Fruit fly (Drosophila melanogaster): ENCODE data around the gene Surf4.

The Surf4 gene

DNA sequence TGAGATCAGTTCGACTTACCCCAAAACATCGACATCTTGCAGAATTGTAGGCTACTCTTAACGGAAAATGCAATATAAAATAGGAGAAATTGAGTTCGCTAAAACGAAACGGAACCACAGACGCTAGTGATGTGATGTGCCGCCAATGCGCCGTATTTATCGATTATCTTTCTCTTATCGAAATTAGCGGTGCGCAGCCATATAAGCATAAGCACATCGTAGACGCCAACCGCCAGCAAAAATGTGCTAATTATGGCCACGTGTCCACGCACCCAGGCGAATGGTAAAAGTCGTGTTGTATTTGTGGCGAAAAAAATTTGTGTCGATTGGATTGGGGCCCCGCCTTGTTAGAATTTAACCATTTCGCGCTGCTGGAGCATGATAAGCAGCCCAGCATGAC, 13.0 kb downstream of the Surf4 start, which contains the start of the genes Fkbp39 and Cyfip (continued):
- TF ChIP-seq CG11560 (tag; IDR thresholded peaks at IDR 0.05), result peak; percentile 74; the same call in 2 of the 3 replicates
- TF ChIP-seq Scr (GFP tag; IDR thresholded peaks at IDR 0.05; ENCODE audit: partially characterized antibody), result peak; percentile 68
- TF ChIP-seq Dip3 (GFP tag; optimal IDR thresholded peaks at IDR 0.05), result peak; percentile 21
- TF ChIP-seq Abd-B (GFP tag; optimal IDR thresholded peaks at IDR 0.05), result peak; percentile 48
- TF ChIP-seq run (tag; optimal IDR thresholded peaks at IDR 0.05), result no peak
- no peak for TF ChIP-seq D19B (GFP tag; optimal IDR thresholded peaks at IDR 0.05)
- peak; percentile 7 for TF ChIP-seq CG7556 (GFP tag; optimal IDR thresholded peaks at IDR 0.05)
- peak; percentile 52 for TF ChIP-seq CG2712 (tag; optimal IDR thresholded peaks at IDR 0.05)
- TF ChIP-seq Atf-2 (GFP tag; optimal IDR thresholded peaks at IDR 0.05), result no peak
- TF ChIP-seq Mrtf (GFP tag; IDR thresholded peaks at IDR 0.05), result no peak
- peak; percentile 78 for TF ChIP-seq Hmr (GFP tag; optimal IDR thresholded peaks at IDR 0.05)
- TF ChIP-seq CG11504 (tag; optimal IDR thresholded peaks at IDR 0.05), result no peak
- TF ChIP-seq CG11398 (GFP tag; optimal IDR thresholded peaks at IDR 0.05), result no peak
- TF ChIP-seq CG31365 (tag; optimal IDR thresholded peaks at IDR 0.05), result no peak
- TF ChIP-seq disco-r (GFP tag; optimal IDR thresholded peaks at IDR 0.05), result no peak
- 0 out of 4 replicates have a peak, but pooled peaks have one; percentile 65 for TF ChIP-seq chinmo (GFP tag; IDR thresholded peaks at IDR 0.05; ENCODE audit: partially characterized antibody)
- no peak for TF ChIP-seq otp (GFP tag; IDR thresholded peaks at IDR 0.05)
- no peak for TF ChIP-seq Doc2 (GFP tag; IDR thresholded peaks at IDR 0.05)
- TF ChIP-seq Meics (GFP tag; optimal IDR thresholded peaks at IDR 0.05), result peak; percentile 36
- no peak for TF ChIP-seq CG15696 (tag; optimal IDR thresholded peaks at IDR 0.05)
- no peak for TF ChIP-seq CG16779 (GFP tag; IDR thresholded peaks at IDR 0.05)
- peak; percentile 52 for TF ChIP-seq CG17912 (GFP tag; optimal IDR thresholded peaks at IDR 0.05)
- no peak for TF ChIP-seq CG12219 (GFP tag; optimal IDR thresholded peaks at IDR 0.05)
- TF ChIP-seq CG3163 (GFP tag; optimal IDR thresholded peaks at IDR 0.05), result peak; percentile 39
- no peak for TF ChIP-seq CG30431 (GFP tag; optimal IDR thresholded peaks at IDR 0.05)
- peak; percentile 40 for TF ChIP-seq tin (GFP tag; optimal IDR thresholded peaks at IDR 0.05)
- TF ChIP-seq dimm (GFP tag; IDR thresholded peaks at IDR 0.05), result no peak
- TF ChIP-seq NfI (GFP tag; optimal IDR thresholded peaks at IDR 0.05), result peak; percentile 34
- TF ChIP-seq gem (tag; optimal IDR thresholded peaks at IDR 0.05), result no peak
- peak; percentile 81 for TF ChIP-seq sob (GFP tag; IDR thresholded peaks at IDR 0.05)
- TF ChIP-seq tio (GFP tag; optimal IDR thresholded peaks at IDR 0.05), result no peak
- TF ChIP-seq HLHmδ (GFP tag; optimal IDR thresholded peaks at IDR 0.05), result peak; percentile 17
- TF ChIP-seq chn (GFP tag; optimal IDR thresholded peaks at IDR 0.05), result peak; percentile 8
- TF ChIP-seq D19A (tag; optimal IDR thresholded peaks at IDR 0.05), result no peak
- TF ChIP-seq Dip2 (GFP tag; IDR thresholded peaks at IDR 0.05), result no peak
- peak; percentile 80 for TF ChIP-seq NC2β (GFP tag; optimal IDR thresholded peaks at IDR 0.05)
- TF ChIP-seq CG12769 (tag; optimal IDR thresholded peaks at IDR 0.05), result no peak
- no peak for TF ChIP-seq Ssrp (tag; optimal IDR thresholded peaks at IDR 0.05)
- TF ChIP-seq NFAT (GFP tag; IDR thresholded peaks at IDR 0.05), result peak; percentile 41; the same call in 1 of the 2 replicates
- TF ChIP-seq ftz-f1 (GFP tag; optimal IDR thresholded peaks at IDR 0.05), result peak; percentile 73
- TF ChIP-seq CG2889 (GFP tag; IDR thresholded peaks at IDR 0.05), result no peak
- peak; percentile 52 for TF ChIP-seq CG9876 (GFP tag; optimal IDR thresholded peaks at IDR 0.05)
- TF ChIP-seq CG34376 (GFP tag; optimal IDR thresholded peaks at IDR 0.05), result peak; percentile 15
- TF ChIP-seq ATbp (GFP tag; optimal IDR thresholded peaks at IDR 0.05), result no peak
- TF ChIP-seq HmgD (GFP tag; optimal IDR thresholded peaks at IDR 0.05), result peak; percentile 87
- TF ChIP-seq Hr51 (GFP tag; optimal IDR thresholded peaks at IDR 0.05), result peak in 1 of 2 experiments; percentile 48
- TF ChIP-seq Ets65A (GFP tag), result peak; percentile 85
- TF ChIP-seq CG43689 (GFP tag; IDR thresholded peaks at IDR 0.05), result no peak
- TF ChIP-seq CG17328 (GFP tag; IDR thresholded peaks at IDR 0.05), result peak; percentile 24; the same call in 1 of the 2 replicates
- no peak for TF ChIP-seq so (GFP tag; IDR thresholded peaks at IDR 0.05)
- TF ChIP-seq phol (tag; optimal IDR thresholded peaks at IDR 0.05), result peak; percentile 83
- no peak for TF ChIP-seq ham (GFP tag; IDR thresholded peaks at IDR 0.05)
